Fruit fly (Drosophila melanogaster): ENCODE results near the gene Vha14-2.

DNA sequence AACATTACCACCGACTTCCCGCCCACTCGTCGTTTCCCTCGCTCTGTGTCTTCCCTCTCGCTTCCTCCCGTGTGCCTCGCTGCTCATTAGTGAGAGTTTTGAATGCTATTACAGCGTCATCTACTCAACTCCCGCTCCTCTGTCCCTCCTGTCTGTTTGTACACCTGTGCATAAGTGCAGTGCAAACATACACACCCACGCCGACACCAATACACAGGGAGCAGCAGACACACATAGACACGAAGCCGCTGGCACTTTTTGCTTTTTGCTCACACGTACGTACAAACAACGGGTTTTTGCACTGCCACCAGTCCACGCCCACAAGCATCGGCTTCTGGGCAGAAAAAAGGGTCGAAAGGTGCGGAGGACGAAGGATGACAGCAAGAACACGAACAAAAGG lies 19.4 kb downstream of the Vha14-2 start:
- TF ChIP-seq insv (optimal IDR thresholded peaks at IDR 0.05) (no peak), h (optimal IDR thresholded peaks at IDR 0.05) (no peak), ttk (optimal IDR thresholded peaks at IDR 0.05) (no peak), psq (optimal IDR thresholded peaks at IDR 0.05) (no peak), Myc (optimal IDR thresholded peaks at IDR 0.05) (no peak), Sin3A (optimal IDR thresholded peaks at IDR 0.05) (no peak)
